Fruit fly (Drosophila melanogaster) Kc167 (cell line): ENCODE data around the gene Atg101.

ENCODE experiments used
- Myc ChIP-seq: fragments of >200 bp; optimal IDR thresholded peaks from 2 replicates; lab custom pipeline; 2017; ENCODE audit warnings: missing external identifiers
- Sin3A ChIP-seq: fragments of >200 bp; optimal IDR thresholded peaks from 2 replicates; lab custom pipeline; 2018; ENCODE audit warnings: missing external identifiers

DNA sequence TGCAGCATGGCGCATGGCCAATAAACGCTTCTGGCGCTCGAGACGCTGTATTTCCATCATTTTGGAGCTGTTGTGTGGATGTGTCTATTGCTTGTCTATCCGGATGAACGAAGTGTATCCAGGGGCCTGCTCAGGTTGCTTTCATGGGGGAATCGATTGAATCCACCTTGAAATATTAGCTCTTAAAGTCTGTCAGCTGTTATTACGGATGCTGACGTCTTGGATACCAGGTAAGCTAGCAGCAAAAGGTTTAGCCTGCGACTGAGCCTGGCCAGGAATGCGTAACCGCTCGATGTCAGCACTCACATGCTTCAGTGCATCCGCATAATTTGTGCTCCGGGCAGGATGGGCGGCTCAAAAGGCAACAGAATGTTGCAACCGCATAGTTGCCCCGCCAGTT, 43.3 kb upstream of the Atg101 start, which contains the start of gene CG12609:
- TF ChIP-seq Sin3A (lab: Kevin White, UChicago) (no peak), Myc (lab: Kevin White, UChicago) (no peak)
